Worm (Caenorhabditis elegans): Measurements from ENCODE around the gene lnp-1.

DNA sequence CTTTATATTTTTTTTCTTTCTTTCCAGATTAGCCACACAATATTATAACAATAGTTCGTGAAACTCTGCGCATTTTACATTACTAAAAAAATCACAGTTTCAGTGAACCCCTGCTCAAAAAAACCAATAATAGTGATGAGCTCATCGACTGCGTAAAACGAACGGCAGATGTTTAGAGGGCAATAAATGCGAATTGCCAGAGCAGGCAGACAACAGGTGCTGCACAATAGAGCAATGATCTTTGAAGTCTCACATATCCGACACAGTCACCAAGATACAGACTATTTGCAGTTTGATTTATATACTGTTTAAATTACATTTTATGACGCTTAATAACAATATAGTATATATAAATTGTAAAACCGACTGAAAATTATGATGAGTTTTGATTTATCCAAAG, 21.1 kb downstream of the lnp-1 start:
- TF ChIP-seq nhr-76 (tag; optimal IDR thresholded peaks at IDR 0.05) (no peak), nhr-90 (tag; optimal IDR thresholded peaks at IDR 0.05; ENCODE audit: poor library complexity) (no peak), egl-27 (tag; optimal IDR thresholded peaks at IDR 0.05) (no peak), nhr-28 (tag; optimal IDR thresholded peaks at IDR 0.05) (no peak)
